Fruit fly (Drosophila melanogaster) whole organism, wandering third instar larva: Measurements from ENCODE around the gene hb.

Experiments used
- Abd-B ChIP-seq: fragments of >200 bp; optimal IDR thresholded peaks from 2 replicates; lab custom pipeline; 2017; ENCODE audit warnings: missing biosample characterization, missing genetic modification characterization
- CG32264 ChIP-seq: fragments of 200-800 bp; sonication (Bioruptor generic); optimal IDR thresholded peaks from 2 replicates; lab custom pipeline; 2016; ENCODE audit warnings: missing biosample characterization, missing genetic modification characterization
- CG9705 ChIP-seq: fragments of 200-800 bp; sonication (Bioruptor generic); optimal IDR thresholded peaks from 2 replicates; lab custom pipeline; 2018; ENCODE audit warnings: missing biosample characterization, mild to moderate bottlenecking, missing genetic modification characterization
- CrebA ChIP-seq: fragments of 200-800 bp; sonication (Bioruptor generic); optimal IDR thresholded peaks from 2 replicates; lab custom pipeline; 2016; ENCODE audit warnings: missing biosample characterization, mild to moderate bottlenecking, missing genetic modification characterization, borderline replicate concordance
- Dfd ChIP-seq: fragments of >200 bp; optimal IDR thresholded peaks from 2 replicates; lab custom pipeline; 2017; ENCODE audit warnings: missing biosample characterization, missing genetic modification characterization
- Dif ChIP-seq: fragments of 200-275, 200-300 bp; sonication (Bioruptor generic); optimal IDR thresholded peaks from 2 replicates; lab custom pipeline; 2018; ENCODE audit warnings: missing biosample characterization, missing genetic modification characterization; ENCODE audit not compliant: partially characterized antibody
- GATAd ChIP-seq: sonication (Bioruptor generic); optimal IDR thresholded peaks from 2 replicates; lab custom pipeline; 2016; ENCODE audit warnings: missing biosample characterization, missing genetic modification characterization
- HLH106 ChIP-seq: fragments of 200-800 bp; optimal IDR thresholded peaks from 3 replicates; lab custom pipeline; 2019; ENCODE audit warnings: missing biosample characterization, mild to moderate bottlenecking, missing genetic modification characterization, moderate library complexity
- Hnf4 ChIP-seq: fragments of 200-800 bp; sonication (Bioruptor generic); optimal IDR thresholded peaks from 2 replicates; lab custom pipeline; 2016; ENCODE audit warnings: missing biosample characterization, mild to moderate bottlenecking, missing genetic modification characterization
- Hr78 ChIP-seq: fragments of >200 bp; optimal IDR thresholded peaks from 2 replicates; lab custom pipeline; 2017; ENCODE audit warnings: missing biosample characterization, missing genetic modification characterization
- Hr83 ChIP-seq: fragments of 200-300 bp; sonication (Bioruptor generic); optimal IDR thresholded peaks from 2 replicates; lab custom pipeline; 2016; ENCODE audit warnings: missing biosample characterization, mild to moderate bottlenecking, missing genetic modification characterization, moderate library complexity; ENCODE audit not compliant: poor library complexity, severe bottlenecking
- Jra ChIP-seq: sonication (Bioruptor generic); optimal IDR thresholded peaks from 2 replicates; lab custom pipeline; 2016; ENCODE audit warnings: missing biosample characterization, missing genetic modification characterization
- Mio ChIP-seq: sonication (Bioruptor generic); optimal IDR thresholded peaks from 2 replicates; lab custom pipeline; 2016; ENCODE audit warnings: missing biosample characterization, missing genetic modification characterization
- Myc ChIP-seq: fragments of >200 bp; optimal IDR thresholded peaks from 2 replicates; lab custom pipeline; 2017
- N ChIP-seq: fragments of >200 bp; optimal IDR thresholded peaks from 2 replicates; lab custom pipeline; 2018; ENCODE audit warnings: missing biosample characterization, missing external identifiers, missing genetic modification characterization
- OdsH ChIP-seq: fragments of 200-800 bp; sonication (Bioruptor generic); optimal IDR thresholded peaks from 2 replicates; lab custom pipeline; 2016; ENCODE audit warnings: missing biosample characterization, mild to moderate bottlenecking, missing genetic modification characterization
- Rel ChIP-seq, 2 experiments: fragments of 200-800 bp; sonication (Bioruptor generic) in 1 of 2; optimal IDR thresholded peaks; 2 replicates in 1 of 2; 3 replicates in 1 of 2; lab custom pipeline; 2016 to 2019; ENCODE audit warnings: mild to moderate bottlenecking in 2 of 2, missing biosample characterization in 2 of 2, missing genetic modification characterization in 2 of 2, moderate library complexity in 1 of 2
- Sp1 ChIP-seq: fragments of 200-800 bp; sonication (Bioruptor generic); optimal IDR thresholded peaks from 3 replicates; lab custom pipeline; 2019; ENCODE audit warnings: missing biosample characterization, mild to moderate bottlenecking, missing genetic modification characterization, moderate library complexity
- Vsx2 ChIP-seq: fragments of 200-300, 225-300 bp; sonication (Bioruptor generic); optimal IDR thresholded peaks from 2 replicates; lab custom pipeline; 2018; ENCODE audit warnings: missing biosample characterization, missing genetic modification characterization; ENCODE audit not compliant: partially characterized antibody
- br ChIP-seq: fragments of 200-800 bp; sonication (Bioruptor generic); optimal IDR thresholded peaks from 2 replicates; lab custom pipeline; 2016; ENCODE audit warnings: missing biosample characterization, missing genetic modification characterization
- brk ChIP-seq: fragments of 200-800 bp; sonication (Bioruptor generic); optimal IDR thresholded peaks from 2 replicates; lab custom pipeline; 2016; ENCODE audit warnings: missing biosample characterization, mild to moderate bottlenecking, missing genetic modification characterization
- dl ChIP-seq, 2 experiments: fragments of 175-275, 200-275 bp in 1 of 2; fragments of 200-275 bp in 1 of 2; sonication (Bioruptor generic); optimal IDR thresholded peaks; lab custom pipeline; 2018; ENCODE audit warnings: mild to moderate bottlenecking in 2 of 2, missing biosample characterization in 2 of 2, missing genetic modification characterization in 2 of 2, moderate library complexity in 2 of 2; ENCODE audit not compliant: partially characterized antibody in 2 of 2, insufficient read depth in 1 of 2
- dmrt93B ChIP-seq: fragments of 200-800 bp; sonication (Bioruptor generic); optimal IDR thresholded peaks from 2 replicates; lab custom pipeline; 2018; ENCODE audit warnings: missing biosample characterization, mild to moderate bottlenecking, missing genetic modification characterization
- dsf ChIP-seq: sonication (Bioruptor generic); optimal IDR thresholded peaks from 2 replicates; lab custom pipeline; 2016; ENCODE audit warnings: missing biosample characterization, missing genetic modification characterization, borderline replicate concordance
- ey ChIP-seq: fragments of 200-800 bp; sonication (Bioruptor generic); optimal IDR thresholded peaks from 2 replicates; lab custom pipeline; 2016; ENCODE audit warnings: missing biosample characterization, missing genetic modification characterization
- foxo ChIP-seq, 2 experiments: fragments of 200-800 bp; sonication (Bioruptor generic); optimal IDR thresholded peaks; 2 replicates in 1 of 2; 3 replicates in 1 of 2; lab custom pipeline; 2016 to 2017; ENCODE audit warnings: missing biosample characterization in 2 of 2, missing genetic modification characterization in 2 of 2
- fru ChIP-seq: fragments of 200-800 bp; sonication (Bioruptor generic); optimal IDR thresholded peaks from 3 replicates; lab custom pipeline; 2016; ENCODE audit warnings: missing biosample characterization, mild to moderate bottlenecking, missing genetic modification characterization
- h ChIP-seq: fragments of 200-800 bp; sonication (Bioruptor generic); optimal IDR thresholded peaks from 3 replicates; lab custom pipeline; 2016; ENCODE audit warnings: missing biosample characterization, mild to moderate bottlenecking, missing genetic modification characterization
- jim ChIP-seq: fragments of 175-275, 200-325 bp; sonication (Bioruptor generic); optimal IDR thresholded peaks from 2 replicates; lab custom pipeline; 2016; ENCODE audit warnings: missing biosample characterization, mild to moderate bottlenecking, missing genetic modification characterization
- lola ChIP-seq: fragments of >200 bp; optimal IDR thresholded peaks from 2 replicates; lab custom pipeline; 2017; ENCODE audit warnings: missing biosample characterization, missing genetic modification characterization
- pan ChIP-seq: fragments of >200 bp; optimal IDR thresholded peaks from 2 replicates; lab custom pipeline; 2017
- psq ChIP-seq: fragments of 200-800 bp; sonication (Bioruptor generic); optimal IDR thresholded peaks from 3 replicates; lab custom pipeline; 2017; ENCODE audit warnings: missing biosample characterization, mild to moderate bottlenecking, missing genetic modification characterization, moderate library complexity
- rgr ChIP-seq: fragments of 200-800 bp; sonication (Bioruptor generic); optimal IDR thresholded peaks from 3 replicates; lab custom pipeline; 2016; ENCODE audit warnings: missing biosample characterization, mild to moderate bottlenecking, missing genetic modification characterization
- sage ChIP-seq: fragments of 200-800 bp; sonication (Bioruptor generic); optimal IDR thresholded peaks from 2 replicates; lab custom pipeline; 2016; ENCODE audit warnings: missing biosample characterization, mild to moderate bottlenecking, missing genetic modification characterization
- sv ChIP-seq: fragments of 200-800 bp; sonication (Bioruptor generic); optimal IDR thresholded peaks from 3 replicates; lab custom pipeline; 2016; ENCODE audit warnings: missing biosample characterization, missing genetic modification characterization
- tai ChIP-seq: sonication (Bioruptor generic); optimal IDR thresholded peaks from 2 replicates; lab custom pipeline; 2016; ENCODE audit warnings: missing biosample characterization, missing genetic modification characterization
- usp ChIP-seq: fragments of >200 bp; optimal IDR thresholded peaks from 2 replicates; lab custom pipeline; 2017; ENCODE audit warnings: missing biosample characterization, missing genetic modification characterization
- woc ChIP-seq: sonication (Bioruptor generic); optimal IDR thresholded peaks from 2 replicates; lab custom pipeline; 2016; ENCODE audit warnings: missing biosample characterization, mild to moderate bottlenecking, missing genetic modification characterization

The hb gene

dm6 chr3R:8697772-8698259, at the start of gene hb:
Gene hb (minus strand): TSS chr3R:8697822.
- TF ChIP-seq Abd-B (GFP tag; lab: Kevin White, UChicago) (no peak), HLH106 (tag; lab: Kevin White, UChicago) (no peak), sv (GFP tag; lab: Kevin White, UChicago) (no peak)

- TF ChIP-seq br (GFP tag; lab: Kevin White, UChicago) (peak; percentile 62), CG32264 (GFP tag; lab: Kevin White, UChicago) (no peak), pan (lab: Kevin White, UChicago) (no peak), N (GFP tag; lab: Kevin White, UChicago) (no peak), Jra (peak; percentile 22), sv (GFP tag; lab: Kevin White, UChicago) (no peak), GATAd (GFP tag; lab: Kevin White, UChicago) (no peak), tai (GFP tag; lab: Kevin White, UChicago) (no peak), sage (GFP tag; lab: Kevin White, UChicago) (peak; percentile 63), psq (GFP tag; lab: Kevin White, UChicago) (peak; percentile 72), foxo (GFP tag; optimal IDR thresholded peaks at IDR 0.05; lab: Kevin White, UChicago) (peak in 1 of 2 experiments; percentile 82), woc (peak; percentile 56), fru (GFP tag; lab: Kevin White, UChicago) (peak; percentile 78), dsf (GFP tag; lab: Kevin White, UChicago) (no peak), Dfd (GFP tag; lab: Kevin White, UChicago) (no peak), dmrt93B (peak; percentile 41), Sp1 (GFP tag; lab: Kevin White, UChicago) (peak; percentile 71), Vsx2 (GFP tag; lab: Kevin White, UChicago) (no peak), CG9705 (GFP tag; lab: Kevin White, UChicago) (no peak), brk (peak; percentile 46), Hr83 (GFP tag; lab: Kevin White, UChicago) (no peak), dl (GFP tag; optimal IDR thresholded peaks at IDR 0.05; lab: Kevin White, UChicago; ENCODE audit: insufficient read depth in 1 of 2, partially characterized antibody in 2 of 2) (no peak), HLH106 (tag; lab: Kevin White, UChicago) (peak; percentile 76), lola (GFP tag; lab: Kevin White, UChicago) (no peak), rgr (peak; percentile 80), jim (GFP tag; lab: Kevin White, UChicago) (no peak), Rel (GFP tag; optimal IDR thresholded peaks at IDR 0.05; lab: Kevin White, UChicago) (no peak), Rel (tag; optimal IDR thresholded peaks at IDR 0.05; lab: Kevin White, UChicago) (no peak), Hnf4 (GFP tag; lab: Kevin White, UChicago) (peak; percentile 74), usp (GFP tag; lab: Kevin White, UChicago) (no peak), Abd-B (GFP tag; lab: Kevin White, UChicago) (no peak), h (peak; percentile 72), ey (peak; percentile 62), Mio (GFP tag; lab: Kevin White, UChicago) (no peak), Myc (no peak), Hr78 (GFP tag; lab: Kevin White, UChicago) (no peak), CrebA (GFP tag; lab: Kevin White, UChicago) (no peak), Dif (no peak), OdsH (GFP tag; lab: Kevin White, UChicago) (peak; percentile 83)
These were observed 48.7 kb upstream of the hb start for dm6 chr3R:8746354-8746753.

- TF ChIP-seq dl (GFP tag; optimal IDR thresholded peaks at IDR 0.05; lab: Kevin White, UChicago; ENCODE audit: insufficient read depth in 1 of 2, partially characterized antibody in 2 of 2) (no peak), Sp1 (GFP tag; lab: Kevin White, UChicago) (no peak), ey (peak; percentile 65), dmrt93B (peak; percentile 19), Jra (no peak), Hr78 (GFP tag; lab: Kevin White, UChicago) (no peak), HLH106 (tag; lab: Kevin White, UChicago) (peak; percentile 52), rgr (peak; percentile 50), Hnf4 (GFP tag; lab: Kevin White, UChicago) (peak; percentile 54), Hr83 (GFP tag; lab: Kevin White, UChicago) (no peak), jim (GFP tag; lab: Kevin White, UChicago) (no peak), Mio (GFP tag; lab: Kevin White, UChicago) (no peak), CG32264 (GFP tag; lab: Kevin White, UChicago) (no peak), N (GFP tag; lab: Kevin White, UChicago) (no peak), Vsx2 (GFP tag; lab: Kevin White, UChicago) (no peak), lola (GFP tag; lab: Kevin White, UChicago) (no peak), sage (GFP tag; lab: Kevin White, UChicago) (no peak), fru (GFP tag; lab: Kevin White, UChicago) (peak; percentile 47), pan (lab: Kevin White, UChicago) (no peak), Dfd (GFP tag; lab: Kevin White, UChicago) (no peak), woc (no peak), Rel (GFP tag; optimal IDR thresholded peaks at IDR 0.05; lab: Kevin White, UChicago) (no peak), Rel (tag; optimal IDR thresholded peaks at IDR 0.05; lab: Kevin White, UChicago) (no peak), brk (no peak), Abd-B (GFP tag; lab: Kevin White, UChicago) (no peak), CrebA (GFP tag; lab: Kevin White, UChicago) (no peak), Myc (no peak), h (peak; percentile 60), OdsH (GFP tag; lab: Kevin White, UChicago) (peak; percentile 46), br (GFP tag; lab: Kevin White, UChicago) (peak; percentile 42), Dif (no peak), psq (GFP tag; lab: Kevin White, UChicago) (peak; percentile 12), dsf (GFP tag; lab: Kevin White, UChicago) (no peak), GATAd (GFP tag; lab: Kevin White, UChicago) (no peak), sv (GFP tag; lab: Kevin White, UChicago) (peak; percentile 15), CG9705 (GFP tag; lab: Kevin White, UChicago) (no peak), foxo (GFP tag; optimal IDR thresholded peaks at IDR 0.05; lab: Kevin White, UChicago) (peak in 1 of 2 experiments; percentile 53)
These were observed 46.6 kb upstream of the hb start for dm6 chr3R:8744198-8744597.
